Fruit fly (Drosophila melanogaster) S2 (cell line): ENCODE data around the gene Pdh.

Source experiments
- CG8478 ChIP-seq: fragments of >200 bp; optimal IDR thresholded peaks from 2 replicates; lab custom pipeline; 2018
- CTCF ChIP-seq, 2 experiments: fragments of >200 bp; optimal IDR thresholded peaks; 2 replicates each; lab custom pipeline; 2018

- TF ChIP-seq CTCF (optimal IDR thresholded peaks at IDR 0.05; lab: Kevin White, UChicago) = no peak
- no peak for TF ChIP-seq CG8478 (lab: Kevin White, UChicago)
Measured at dm6 chr3L:16362119-16362653, 8.1 kb upstream of the Pdh start, which contains the start of gene Cpr72Ea.
